Worm (Caenorhabditis elegans) whole organism, L1 larva: Measurements from ENCODE around the gene vps-35.
"Not testable (repeated sequence)": the region's sequence is repeated elsewhere in the genome, so short reads cannot be mapped to it uniquely, and the experiment has no call there.

Source experiments
- Y116A8C.19 ChIP-seq: sonication (generic microtip); optimal IDR thresholded peaks from 2 replicates; lab custom pipeline; 2016; ENCODE audit warnings: missing compliant biosample characterization, missing genetic modification characterization, borderline replicate concordance
- aha-1 ChIP-seq: fragments of 150-350 bp; optimal IDR thresholded peaks from 2 replicates; lab custom pipeline; 2014; ENCODE audit warnings: missing biosample characterization, missing genetic modification characterization
- alr-1 ChIP-seq: fragments of 200-800 bp; sonication (Bioruptor generic); optimal IDR thresholded peaks from 2 replicates; lab custom pipeline; 2018; ENCODE audit warnings: borderline replicate concordance, mild to moderate bottlenecking, missing genetic modification characterization, missing compliant biosample characterization
- aly-2 ChIP-seq: fragments of 150-350 bp; optimal IDR thresholded peaks from 2 replicates; lab custom pipeline; 2014; ENCODE audit warnings: missing biosample characterization, missing genetic modification characterization
- blmp-1 ChIP-seq: fragments of 150-350 bp; optimal IDR thresholded peaks from 2 replicates; lab custom pipeline; 2014; ENCODE audit warnings: missing biosample characterization, missing genetic modification characterization
- ceh-63 ChIP-seq: fragments of 200-800 bp; sonication (Bioruptor generic); optimal IDR thresholded peaks from 2 replicates; lab custom pipeline; 2018; ENCODE audit warnings: mild to moderate bottlenecking, missing genetic modification characterization, missing compliant biosample characterization
- ceh-88 ChIP-seq: fragments of 200-800 bp; sonication (Bioruptor generic); IDR thresholded peaks from 2 replicates; pipeline ENCODE4 v1.3.6; 2022; ENCODE audit warnings: missing genetic modification characterization, missing compliant biosample characterization
- ceh-90 ChIP-seq: sonication (generic microtip); optimal IDR thresholded peaks from 2 replicates; lab custom pipeline; 2016; ENCODE audit warnings: missing genetic modification characterization, missing compliant biosample characterization
- dsc-1 ChIP-seq: sonication (generic microtip); optimal IDR thresholded peaks from 2 replicates; lab custom pipeline; 2016; ENCODE audit warnings: mild to moderate bottlenecking, missing genetic modification characterization, missing compliant biosample characterization
- efl-3 ChIP-seq: fragments of 200-800 bp; sonication (Bioruptor generic); optimal IDR thresholded peaks from 2 replicates; lab custom pipeline; 2018; ENCODE audit warnings: mild to moderate bottlenecking, missing genetic modification characterization, missing compliant biosample characterization
- elt-2 ChIP-seq: sonication (generic microtip); optimal IDR thresholded peaks from 2 replicates; lab custom pipeline; 2016; ENCODE audit warnings: missing genetic modification characterization, mild to moderate bottlenecking, inconsistent platforms, missing compliant biosample characterization, missing genetic modification reagents
- elt-3 ChIP-seq, 6 experiments: fragments of 150-350 bp in 1 of 6; sonication (generic microtip); optimal IDR thresholded peaks; 2 replicates each; lab custom pipeline; 2017 to 2018; ENCODE audit warnings: missing biosample characterization in 6 of 6, missing genetic modification characterization in 6 of 6, inconsistent platforms in 1 of 6
- ets-5 ChIP-seq: fragments of 200-800 bp; sonication (Bioruptor generic); IDR thresholded peaks from 2 replicates; pipeline ENCODE4 v1.3.6; 2022; ENCODE audit warnings: missing genetic modification characterization, missing compliant biosample characterization
- fkh-10 ChIP-seq: sonication (generic microtip); optimal IDR thresholded peaks from 2 replicates; lab custom pipeline; 2017; ENCODE audit warnings: missing biosample characterization, missing genetic modification reagents, missing genetic modification characterization
- fkh-4 ChIP-seq: sonication (generic microtip); optimal IDR thresholded peaks from 2 replicates; lab custom pipeline; 2016; ENCODE audit warnings: missing compliant biosample characterization, missing genetic modification characterization, borderline replicate concordance
- fkh-8 ChIP-seq: sonication (generic microtip); optimal IDR thresholded peaks from 2 replicates; lab custom pipeline; 2016; ENCODE audit warnings: mild to moderate bottlenecking, missing genetic modification characterization, missing compliant biosample characterization
- grh-1 ChIP-seq: fragments of 200-800 bp; sonication (Bioruptor generic); IDR thresholded peaks from 2 replicates; pipeline ENCODE4 v1.3.6; 2022; ENCODE audit warnings: missing genetic modification reagents, missing genetic modification characterization, missing compliant biosample characterization
- hpl-2 ChIP-seq: fragments of 150-350 bp; optimal IDR thresholded peaks from 2 replicates; lab custom pipeline; 2014; ENCODE audit warnings: missing biosample characterization, missing genetic modification reagents, missing genetic modification characterization
- lin-13 ChIP-seq: fragments of 150-350 bp; optimal IDR thresholded peaks from 2 replicates; lab custom pipeline; 2014; ENCODE audit warnings: missing biosample characterization, missing genetic modification reagents, missing genetic modification characterization
- lin-14 ChIP-seq: fragments of 200-800 bp; sonication (Bioruptor generic); optimal IDR thresholded peaks from 2 replicates; lab custom pipeline; 2018; ENCODE audit warnings: mild to moderate bottlenecking, missing genetic modification characterization, moderate library complexity, missing compliant biosample characterization
- lin-15B ChIP-seq: fragments of 150-350 bp; sonication (generic microtip); optimal IDR thresholded peaks from 3 replicates; lab custom pipeline; 2014; ENCODE audit warnings: missing biosample characterization, missing genetic modification characterization
- lin-35 ChIP-seq, 2 experiments: fragments of 150-350 bp; optimal IDR thresholded peaks; 2 replicates each; lab custom pipeline; 2014; ENCODE audit warnings: missing biosample characterization in 2 of 2, missing genetic modification characterization in 2 of 2, missing genetic modification reagents in 2 of 2
- lin-39 ChIP-seq: fragments of 150-350 bp; optimal IDR thresholded peaks from 2 replicates; lab custom pipeline; 2014; ENCODE audit warnings: missing biosample characterization, missing genetic modification reagents, missing genetic modification characterization
- lsy-2 ChIP-seq, 2 experiments: fragments of 150-350 bp; optimal IDR thresholded peaks; 2 replicates each; lab custom pipeline; 2014; ENCODE audit warnings: missing biosample characterization in 2 of 2, missing genetic modification characterization in 2 of 2
- mab-9 ChIP-seq: fragments of 200-800 bp; sonication (Bioruptor generic); IDR thresholded peaks from 2 replicates; pipeline ENCODE4 v1.3.6; 2022; ENCODE audit warnings: missing genetic modification reagents, missing genetic modification characterization, missing compliant biosample characterization
- mdl-1 ChIP-seq, 2 experiments: fragments of 150-350 bp; optimal IDR thresholded peaks; 2 replicates each; lab custom pipeline; 2014 to 2017; ENCODE audit warnings: missing biosample characterization in 2 of 2, missing genetic modification characterization in 2 of 2, inconsistent platforms in 1 of 2
- mef-2 ChIP-seq: fragments of 150-350 bp; optimal IDR thresholded peaks from 2 replicates; lab custom pipeline; 2014; ENCODE audit warnings: missing biosample characterization, missing genetic modification characterization
- mep-1 ChIP-seq: fragments of 150-350 bp; optimal IDR thresholded peaks from 2 replicates; lab custom pipeline; 2014; ENCODE audit warnings: missing biosample characterization, missing genetic modification characterization
- nhr-12 ChIP-seq: sonication (generic microtip); optimal IDR thresholded peaks from 2 replicates; lab custom pipeline; 2017; ENCODE audit warnings: missing biosample characterization, missing genetic modification characterization
- nhr-19 ChIP-seq: fragments of 200-800 bp; sonication (Bioruptor generic); conservative IDR thresholded peaks from 2 replicates; pipeline ENCODE4 v1.3.6; 2022; ENCODE audit warnings: missing genetic modification characterization, missing compliant biosample characterization
- nhr-20 ChIP-seq: sonication (generic microtip); optimal IDR thresholded peaks from 2 replicates; lab custom pipeline; 2016; ENCODE audit warnings: mild to moderate bottlenecking, missing genetic modification characterization, missing compliant biosample characterization
- nhr-28 ChIP-seq: fragments of 150-350 bp; optimal IDR thresholded peaks from 2 replicates; lab custom pipeline; 2014; ENCODE audit warnings: missing biosample characterization, missing genetic modification characterization
- nhr-47 ChIP-seq: sonication (generic microtip); optimal IDR thresholded peaks from 2 replicates; lab custom pipeline; 2016; ENCODE audit warnings: mild to moderate bottlenecking, missing genetic modification characterization, moderate library complexity, missing compliant biosample characterization
- nhr-76 ChIP-seq: sonication (generic microtip); optimal IDR thresholded peaks from 2 replicates; lab custom pipeline; 2017; ENCODE audit warnings: missing biosample characterization, missing genetic modification characterization
- nhr-85 ChIP-seq: sonication (generic microtip); peaks from one replicate; lab custom pipeline; 2016; ENCODE audit warnings: missing genetic modification characterization, inconsistent platforms, missing compliant biosample characterization
- nhr-90 ChIP-seq: sonication (generic microtip); optimal IDR thresholded peaks from 2 replicates; lab custom pipeline; 2016; ENCODE audit warnings: mild to moderate bottlenecking, missing genetic modification characterization, missing compliant biosample characterization; ENCODE audit not compliant: poor library complexity
- pag-3 ChIP-seq: sonication (generic microtip); optimal IDR thresholded peaks from 2 replicates; lab custom pipeline; 2017; ENCODE audit warnings: missing genetic modification characterization, mild to moderate bottlenecking, missing compliant biosample characterization, antibody characterized with exemption, borderline replicate concordance; ENCODE audit not compliant: insufficient read depth
- pqm-1 ChIP-seq: sonication (generic microtip); optimal IDR thresholded peaks from 3 replicates; lab custom pipeline; 2017; ENCODE audit warnings: missing biosample characterization, missing genetic modification characterization
- skn-1 ChIP-seq: fragments of 150-350 bp; optimal IDR thresholded peaks from 2 replicates; lab custom pipeline; 2014; ENCODE audit warnings: missing biosample characterization, missing genetic modification characterization
- snpc-4 ChIP-seq: fragments of 150-350 bp; optimal IDR thresholded peaks from 2 replicates; lab custom pipeline; 2014; ENCODE audit warnings: missing biosample characterization, missing genetic modification characterization
- snu-23 ChIP-seq: sonication (generic microtip); optimal IDR thresholded peaks from 2 replicates; lab custom pipeline; 2016; ENCODE audit warnings: missing genetic modification characterization, missing compliant biosample characterization
- tbx-2 ChIP-seq: sonication (generic microtip); optimal IDR thresholded peaks from 2 replicates; lab custom pipeline; 2016; ENCODE audit warnings: missing genetic modification characterization, missing compliant biosample characterization
- tlp-1 ChIP-seq: fragments of 150-350 bp; optimal IDR thresholded peaks from 2 replicates; lab custom pipeline; 2014; ENCODE audit warnings: missing biosample characterization, missing genetic modification characterization
- unc-62 ChIP-seq: fragments of 150-350 bp; optimal IDR thresholded peaks from 2 replicates; lab custom pipeline; 2014; ENCODE audit warnings: missing biosample characterization, missing genetic modification reagents, missing genetic modification characterization
- unc-86 ChIP-seq: sonication (generic microtip); optimal IDR thresholded peaks from 2 replicates; lab custom pipeline; 2016; ENCODE audit warnings: missing genetic modification characterization, missing compliant biosample characterization
- unc-98 ChIP-seq: fragments of 200-800 bp; sonication (Bioruptor generic); IDR thresholded peaks from 2 replicates; pipeline ENCODE4 v1.3.6; 2022; ENCODE audit warnings: missing genetic modification characterization, missing compliant biosample characterization
- zip-4 ChIP-seq: fragments of 200-800 bp; sonication (Bioruptor generic); optimal IDR thresholded peaks from 2 replicates; lab custom pipeline; 2018; ENCODE audit warnings: mild to moderate bottlenecking, missing genetic modification characterization, moderate library complexity, missing compliant biosample characterization

The vps-35 gene

ce11 chrII:5876053-5876452 is 31.6 kb upstream of the vps-35 start, which contains the start of gene F55C12.6:
Gene F55C12.6 (minus strand): TSS chrII:5876153.
- TF ChIP-seq unc-62 (no peak), ets-5 (no peak), nhr-85 (tag; lab: Kevin White, UChicago) (no peak), tlp-1 (tag; lab: Kevin White, UChicago) (no peak), elt-2 (tag; lab: Kevin White, UChicago) (no peak), lin-39 (tag; lab: Kevin White, UChicago) (no peak), nhr-19 (GFP tag; lab: Robert Waterston, UW) (no peak), hpl-2 (GFP tag; lab: Kevin White, UChicago) (no peak), alr-1 (no peak), lin-35 (GFP tag; optimal IDR thresholded peaks at IDR 0.05; lab: Kevin White, UChicago) (no peak), mep-1 (tag; lab: Kevin White, UChicago) (no peak), elt-3 (tag; optimal IDR thresholded peaks at IDR 0.05; lab: Kevin White, UChicago) (no peak), lin-15B (no peak), skn-1 (tag; lab: Kevin White, UChicago) (no peak), lsy-2 (tag; optimal IDR thresholded peaks at IDR 0.05; lab: Kevin White, UChicago) (no peak)
- TF ChIP-seq, all 84 proteins: peak for 0

ce11 chrII:5876511-5876910 is 31.1 kb upstream of the vps-35 start, which contains the start of gene F55C12.2:
Gene F55C12.2 (plus strand): TSS chrII:5876811.
- TF ChIP-seq nhr-20 (tag; lab: Kevin White, UChicago); nhr-12; lin-39 (tag; lab: Kevin White, UChicago): not testable (repeated sequence)
- TF ChIP-seq, all 84 proteins: peak for 0; not testable (repeated sequence) for 84

ce11 chrII:5880677-5881076 is 26.9 kb upstream of the vps-35 start:
- TF ChIP-seq aha-1, result no peak
- 0 out of 2 replicates have a peak, but pooled peaks have one; percentile 5 for TF ChIP-seq nhr-19 (GFP tag; lab: Robert Waterston, UW)
- no peak for TF ChIP-seq fkh-8 (tag; lab: Kevin White, UChicago)
- no peak for TF ChIP-seq dsc-1 (tag; lab: Kevin White, UChicago)
- no peak for TF ChIP-seq nhr-47 (tag; lab: Kevin White, UChicago)
- TF ChIP-seq pag-3 (tag; lab: Kevin White, UChicago), result no peak
- TF ChIP-seq nhr-28 (tag; lab: Kevin White, UChicago), result no peak
- TF ChIP-seq tbx-2 (tag; lab: Kevin White, UChicago), result no peak
- TF ChIP-seq unc-86 (tag; lab: Kevin White, UChicago), result no peak
- no peak for TF ChIP-seq mdl-1 (tag; optimal IDR thresholded peaks at IDR 0.05; lab: Kevin White, UChicago)
- no peak for TF ChIP-seq Y116A8C.19
- no peak for TF ChIP-seq unc-98 (GFP tag; lab: Robert Waterston, UW)
- TF ChIP-seq ceh-88 (GFP tag; lab: Robert Waterston, UW), result no peak
- TF ChIP-seq snpc-4 (tag; lab: Kevin White, UChicago), result no peak
- peak; percentile 63 for TF ChIP-seq blmp-1 (tag; lab: Kevin White, UChicago)
- peak; percentile 86 for TF ChIP-seq nhr-85 (tag; lab: Kevin White, UChicago)
- TF ChIP-seq ceh-63 (GFP tag; lab: Kevin White, UChicago), result no peak
- TF ChIP-seq mep-1 (tag; lab: Kevin White, UChicago), result peak; percentile 51
- TF ChIP-seq unc-62, result no peak
- TF ChIP-seq fkh-10 (GFP tag; lab: Kevin White, UChicago), result no peak
- TF ChIP-seq mef-2 (tag; lab: Kevin White, UChicago), result no peak
- TF ChIP-seq hpl-2 (GFP tag; lab: Kevin White, UChicago), result no peak
- no peak for TF ChIP-seq efl-3 (GFP tag; lab: Kevin White, UChicago)
- no peak for TF ChIP-seq lin-15B
- no peak for TF ChIP-seq lin-13 (GFP tag; lab: Kevin White, UChicago)
- TF ChIP-seq nhr-76 (tag; lab: Kevin White, UChicago), result no peak
- TF ChIP-seq snu-23 (GFP tag; lab: Kevin White, UChicago), result peak; percentile 32
- TF ChIP-seq lin-35 (GFP tag; optimal IDR thresholded peaks at IDR 0.05; lab: Kevin White, UChicago), result peak in 1 of 2 experiments; percentile 19
- TF ChIP-seq grh-1 (GFP tag; lab: Robert Waterston, UW), result peak; percentile 55; the same call in 1 of the 2 replicates
- no peak for TF ChIP-seq aly-2 (tag; lab: Kevin White, UChicago)
- no peak for TF ChIP-seq mab-9 (GFP tag; lab: Robert Waterston, UW)
- TF ChIP-seq nhr-90 (tag; lab: Kevin White, UChicago), result no peak
- no peak for TF ChIP-seq ceh-90 (tag; lab: Kevin White, UChicago)
- TF ChIP-seq lin-14 (GFP tag; lab: Kevin White, UChicago), result peak; percentile 63
- TF ChIP-seq fkh-4 (tag; lab: Kevin White, UChicago), result no peak
- TF ChIP-seq elt-2 (tag; lab: Kevin White, UChicago), result no peak
- TF ChIP-seq nhr-20 (tag; lab: Kevin White, UChicago), result no peak
- no peak for TF ChIP-seq zip-4 (GFP tag; lab: Kevin White, UChicago)
- TF ChIP-seq pqm-1, result no peak
- TF ChIP-seq elt-3 (tag; optimal IDR thresholded peaks at IDR 0.05; lab: Kevin White, UChicago), result peak in 1 of 6 experiments; percentile 31
